Fruit fly (Drosophila melanogaster): Measurements from ENCODE around the gene Vps15.

The Vps15 gene

DNA sequence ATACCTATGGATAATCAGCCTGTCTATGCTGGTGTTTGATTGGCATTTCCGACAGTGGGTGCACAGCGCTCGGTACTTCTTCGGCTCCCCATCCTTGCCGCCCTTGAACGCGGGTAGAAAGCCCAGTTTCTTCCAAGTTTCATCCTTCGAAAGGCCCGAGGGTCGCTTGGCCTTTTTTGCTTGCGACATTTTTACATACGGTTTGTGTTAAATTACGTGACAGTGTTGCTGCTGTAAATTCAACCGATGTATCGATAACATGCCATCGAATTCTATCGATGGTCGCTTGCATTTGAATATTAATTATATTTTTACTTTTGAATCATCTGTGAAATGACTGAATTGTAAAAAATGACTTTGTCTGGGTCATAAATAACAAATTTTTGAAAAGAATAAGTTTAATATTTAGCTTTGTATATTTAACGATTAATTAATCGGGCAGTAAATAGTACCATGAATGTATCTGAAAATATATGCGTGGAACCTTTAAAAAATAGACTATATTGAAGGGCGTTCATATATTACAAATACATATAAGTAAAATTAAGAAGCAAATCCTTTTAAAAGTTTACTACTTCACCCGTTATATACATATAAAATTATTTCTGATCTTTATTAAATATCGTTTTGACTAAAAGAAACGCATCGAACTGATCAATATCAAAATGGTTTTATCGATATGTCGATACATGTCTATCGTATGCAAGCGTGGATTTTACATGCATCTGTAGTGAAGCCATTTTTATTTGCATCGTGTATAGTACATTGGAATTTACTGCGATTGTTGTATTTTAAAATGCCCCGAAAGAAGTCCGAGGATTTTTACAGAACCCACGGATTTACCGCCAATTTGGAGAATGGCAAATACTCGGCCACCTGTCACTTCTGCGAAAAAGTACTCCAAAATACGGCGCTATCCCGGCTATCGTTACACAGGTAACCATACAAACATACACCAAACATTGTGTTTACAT is 12.9 kb upstream of the Vps15 start, which contains the start of the genes Ibf2 and Ibf1 (continued):
- TF ChIP-seq Bgb (GFP tag; IDR thresholded peaks at IDR 0.05; ENCODE audit: partially characterized antibody) (peak; percentile 88), schlank (tag; optimal IDR thresholded peaks at IDR 0.05) (no peak), B-H2 (GFP tag; optimal IDR thresholded peaks at IDR 0.05) (no peak), CG10274 (GFP tag; optimal IDR thresholded peaks at IDR 0.05) (no peak), br (optimal IDR thresholded peaks at IDR 0.05) (no peak), twi (tag; optimal IDR thresholded peaks at IDR 0.05) (no peak), CG17359 (tag; optimal IDR thresholded peaks at IDR 0.05) (no peak), bigmax (GFP tag; optimal IDR thresholded peaks at IDR 0.05) (no peak), vnd (GFP tag; IDR thresholded peaks at IDR 0.05; ENCODE audit: partially characterized antibody) (peak; percentile 79), CG7556 (GFP tag; optimal IDR thresholded peaks at IDR 0.05) (no peak), Sry-δ (GFP tag; optimal IDR thresholded peaks at IDR 0.05) (peak; percentile 22), Chrac-16 (GFP tag; optimal IDR thresholded peaks at IDR 0.05) (no peak), CG2116 (GFP tag; optimal IDR thresholded peaks at IDR 0.05) (peak; percentile 97), CG17568 (GFP tag; optimal IDR thresholded peaks at IDR 0.05) (no peak), CG10267 (tag; optimal IDR thresholded peaks at IDR 0.05) (peak; percentile 5), CG11398 (GFP tag; optimal IDR thresholded peaks at IDR 0.05) (no peak), abd-A (tag; optimal IDR thresholded peaks at IDR 0.05) (no peak), pzg (GFP tag; optimal IDR thresholded peaks at IDR 0.05) (peak; percentile 42), slp2 (GFP tag; optimal IDR thresholded peaks at IDR 0.05) (no peak), CG15514 (GFP tag; optimal IDR thresholded peaks at IDR 0.05) (peak; percentile 4), z (GFP tag; IDR thresholded peaks at IDR 0.05) (no peak), CG13123 (GFP tag; optimal IDR thresholded peaks at IDR 0.05) (no peak), pho (GFP tag; optimal IDR thresholded peaks at IDR 0.05) (no peak), CG1832 (GFP tag; optimal IDR thresholded peaks at IDR 0.05) (no peak), CG31388 (GFP tag; optimal IDR thresholded peaks at IDR 0.05) (no peak), vfl (GFP tag; optimal IDR thresholded peaks at IDR 0.05) (no peak), Dad (GFP tag; optimal IDR thresholded peaks at IDR 0.05) (no peak), CG8765 (GFP tag; IDR thresholded peaks at IDR 0.05) (no peak), gro (GFP tag; optimal IDR thresholded peaks at IDR 0.05) (no peak), Sox100B (GFP tag; optimal IDR thresholded peaks at IDR 0.05) (no peak), Doc3 (GFP tag; IDR thresholded peaks at IDR 0.05; ENCODE audit: partially characterized antibody) (peak; percentile 72), Ada2b (GFP tag; IDR thresholded peaks at IDR 0.05) (no peak), CG30431 (GFP tag; optimal IDR thresholded peaks at IDR 0.05) (no peak), TFAM (GFP tag; optimal IDR thresholded peaks at IDR 0.05) (no peak), Mad (GFP tag; optimal IDR thresholded peaks at IDR 0.05) (no peak), ase (GFP tag; IDR thresholded peaks at IDR 0.05) (no peak), Ssrp (tag; optimal IDR thresholded peaks at IDR 0.05) (no peak), dimm (GFP tag; IDR thresholded peaks at IDR 0.05) (no peak), CG3065 (GFP tag; optimal IDR thresholded peaks at IDR 0.05) (no peak), rib (GFP tag; IDR thresholded peaks at IDR 0.05) (no peak), CG30020 (tag; optimal IDR thresholded peaks at IDR 0.05) (peak; percentile 14), Rfx (GFP tag; IDR thresholded peaks at IDR 0.05) (no peak), CG16863 (GFP tag; optimal IDR thresholded peaks at IDR 0.05) (no peak), HHEX (GFP tag; optimal IDR thresholded peaks at IDR 0.05) (no peak), tgo (GFP tag; IDR thresholded peaks at IDR 0.05) (no peak), jing (GFP tag; optimal IDR thresholded peaks at IDR 0.05) (no peak), CG2199 (GFP tag; IDR thresholded peaks at IDR 0.05) (no peak), hb (GFP tag; IDR thresholded peaks at IDR 0.05; ENCODE audit: partially characterized antibody) (peak; percentile 82), Asciz (GFP tag; optimal IDR thresholded peaks at IDR 0.05) (no peak)

All from whole organism, embryonic.